Worm (Caenorhabditis elegans): Measurements from ENCODE around the gene lec-12.

Gene lec-12

ce11 chrV:258730-259129 lies 54.5 kb downstream of the lec-12 start, which contains the start of gene nhr-204:
nhr-204 (minus strand) TSS chrV:258830.
- TF ChIP-seq M03D4.4 (tag; optimal IDR thresholded peaks at IDR 0.05) (no peak), lin-13 (tag; optimal IDR thresholded peaks at IDR 0.05) (no peak), unc-39 (tag; optimal IDR thresholded peaks at IDR 0.05) (no peak), unc-62 (GFP tag; optimal IDR thresholded peaks at IDR 0.05) (no peak), elt-1 (tag; optimal IDR thresholded peaks at IDR 0.05; ENCODE audit: borderline replicate concordance, insufficient read depth) (no peak), mab-5 (tag; optimal IDR thresholded peaks at IDR 0.05) (no peak), mep-1 (tag; optimal IDR thresholded peaks at IDR 0.05) (no peak), lsy-2 (tag; optimal IDR thresholded peaks at IDR 0.05) (no peak), snpc-4 (tag; optimal IDR thresholded peaks at IDR 0.05) (no peak), lin-32 (GFP tag; optimal IDR thresholded peaks at IDR 0.05) (no peak), drap-1 (GFP tag; optimal IDR thresholded peaks at IDR 0.05) (no peak), ztf-11 (tag; optimal IDR thresholded peaks at IDR 0.05) (no peak), nhr-2 (tag; optimal IDR thresholded peaks at IDR 0.05) (no peak), cnd-1 (tag; optimal IDR thresholded peaks at IDR 0.05) (no peak), sem-2 (GFP tag; optimal IDR thresholded peaks at IDR 0.05) (no peak), zip-8 (tag; optimal IDR thresholded peaks at IDR 0.05) (no peak), ceh-43 (GFP tag; optimal IDR thresholded peaks at IDR 0.05) (no peak), hlh-1 (tag; optimal IDR thresholded peaks at IDR 0.05) (no peak)
